Fruit fly (Drosophila melanogaster): ENCODE data around the gene CG45080.

DNA sequence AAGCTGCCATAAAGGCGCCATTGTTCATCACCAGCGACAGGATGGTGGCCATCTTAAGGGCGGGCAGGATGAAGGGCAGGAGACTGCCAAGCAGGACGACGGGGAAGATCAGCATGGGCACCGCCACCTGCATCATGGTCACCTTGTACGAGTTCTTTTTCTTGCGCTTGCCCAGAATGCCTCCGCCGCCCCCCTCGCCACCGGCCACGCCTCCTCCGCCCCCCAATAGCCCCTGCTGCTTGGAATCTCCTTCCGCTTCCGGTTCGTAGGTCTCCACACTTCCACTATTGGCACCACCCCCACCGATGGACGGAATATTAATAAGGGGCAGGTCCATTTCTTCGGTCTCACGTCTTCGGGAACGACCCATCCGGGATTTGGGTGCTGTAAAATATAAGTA lies 34.0 kb downstream of the CG45080 start:
- no peak for TF ChIP-seq CG8478 (optimal IDR thresholded peaks at IDR 0.05)
- TF ChIP-seq CTCF (optimal IDR thresholded peaks at IDR 0.05): no peak
